Worm (Caenorhabditis elegans) whole organism, L4/young adult: Measurements from ENCODE around the gene srlf-7.

Source experiments
- W03F9.2 ChIP-seq: fragments of 150-350 bp; optimal IDR thresholded peaks from 2 replicates; lab custom pipeline; 2014; ENCODE audit warnings: missing biosample characterization, missing genetic modification characterization
- dao-5 ChIP-seq: sonication (generic microtip); optimal IDR thresholded peaks from 2 replicates; lab custom pipeline; 2016; ENCODE audit warnings: missing genotype, missing genetic modification characterization, moderate library complexity, missing compliant biosample characterization
- him-1 ChIP-seq: sonication (generic microtip); optimal IDR thresholded peaks from 2 replicates; lab custom pipeline; 2016; ENCODE audit warnings: missing genotype, missing genetic modification reagents, missing genetic modification characterization, missing compliant biosample characterization

The srlf-7 gene

DNA sequence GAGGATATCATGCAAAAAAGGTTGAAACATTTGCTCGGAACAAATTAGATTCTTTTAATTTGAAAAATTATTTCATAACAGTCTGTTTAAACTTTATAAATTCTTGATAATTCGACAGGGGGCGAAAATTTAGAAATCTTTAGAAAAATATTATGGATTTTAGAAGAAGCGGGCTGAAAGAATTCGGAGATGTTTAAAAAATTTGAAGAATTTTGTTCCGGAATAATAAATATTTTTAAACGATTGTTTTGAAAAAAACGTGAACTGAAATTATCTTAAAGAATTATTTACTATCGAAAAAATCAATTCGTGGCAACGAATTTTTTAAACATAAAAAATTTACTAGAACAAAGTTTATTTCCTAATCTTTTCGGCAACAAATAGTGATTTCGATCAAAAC is 14.6 kb downstream of the srlf-7 start, which contains the start of gene R13A1.3:
Gene R13A1.3 (plus strand): TSS at position 301 of the 400 bp plus-strand sequence.
- TF ChIP-seq dao-5 (tag; lab: Kevin White, UChicago): no peak

ce11 chrIV:7205969-7206368 is 16.9 kb downstream of the srlf-7 start, which contains the start of gene kcc-1:
kcc-1 (plus strand) TSS chrIV:7206269.
- TF ChIP-seq him-1 (tag; lab: Kevin White, UChicago): no peak
- TF ChIP-seq dao-5 (tag; lab: Kevin White, UChicago): no peak

- TF ChIP-seq him-1 (tag; lab: Kevin White, UChicago): no peak
- TF ChIP-seq W03F9.2 (tag; lab: Kevin White, UChicago): no peak
- no peak for TF ChIP-seq dao-5 (tag; lab: Kevin White, UChicago)
Observed at ce11 chrIV:7208961-7209360, 19.9 kb downstream of the srlf-7 start.

DNA sequence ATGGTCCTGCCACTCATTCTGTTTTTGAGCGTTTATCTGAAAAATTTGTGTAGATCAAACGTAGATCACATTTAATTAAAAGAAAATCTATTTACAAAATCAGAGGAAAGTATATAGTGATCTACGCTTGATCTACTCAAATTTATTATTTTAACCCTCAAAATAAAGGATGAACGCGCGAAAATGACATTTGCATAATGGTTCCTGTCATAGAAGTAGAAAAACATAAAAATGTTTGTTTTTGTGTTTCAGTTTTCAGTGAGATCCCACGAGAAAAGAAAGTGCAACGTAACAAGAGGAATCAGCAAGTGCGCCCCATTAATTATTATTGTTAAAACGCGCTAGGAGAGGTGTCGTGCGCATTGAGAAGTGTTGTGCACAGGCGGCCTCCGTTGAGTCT is 22.2 kb downstream of the srlf-7 start:
- TF ChIP-seq W03F9.2 (tag; lab: Kevin White, UChicago) (no peak), dao-5 (tag; lab: Kevin White, UChicago) (no peak), him-1 (tag; lab: Kevin White, UChicago) (no peak)

- TF ChIP-seq dao-5 (tag; lab: Kevin White, UChicago) (no peak), W03F9.2 (tag; lab: Kevin White, UChicago) (no peak), him-1 (tag; lab: Kevin White, UChicago) (no peak)
Observed at ce11 chrIV:7212769-7213168, 23.7 kb downstream of the srlf-7 start.

DNA sequence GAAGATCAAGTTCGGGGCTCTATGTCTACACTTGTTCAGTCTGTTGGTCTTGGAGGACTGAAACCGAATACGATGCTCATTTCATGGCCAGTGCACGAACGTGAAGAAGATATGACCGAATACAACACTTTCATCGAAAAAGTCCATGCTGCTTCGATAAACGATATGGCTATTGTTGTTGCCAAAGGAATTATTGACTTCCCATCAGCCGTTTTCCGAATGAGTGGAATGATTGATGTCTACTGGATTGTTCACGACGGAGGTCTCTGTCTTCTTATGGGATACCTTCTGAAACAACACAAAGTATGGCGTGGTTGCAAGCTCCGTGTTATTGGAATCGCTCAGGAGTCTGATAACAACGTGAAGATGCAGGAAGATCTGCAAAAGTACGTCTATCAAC is 27.1 kb downstream of the srlf-7 start:
- no peak for TF ChIP-seq W03F9.2 (tag; lab: Kevin White, UChicago)
- no peak for TF ChIP-seq him-1 (tag; lab: Kevin White, UChicago)
- no peak for TF ChIP-seq dao-5 (tag; lab: Kevin White, UChicago)

DNA sequence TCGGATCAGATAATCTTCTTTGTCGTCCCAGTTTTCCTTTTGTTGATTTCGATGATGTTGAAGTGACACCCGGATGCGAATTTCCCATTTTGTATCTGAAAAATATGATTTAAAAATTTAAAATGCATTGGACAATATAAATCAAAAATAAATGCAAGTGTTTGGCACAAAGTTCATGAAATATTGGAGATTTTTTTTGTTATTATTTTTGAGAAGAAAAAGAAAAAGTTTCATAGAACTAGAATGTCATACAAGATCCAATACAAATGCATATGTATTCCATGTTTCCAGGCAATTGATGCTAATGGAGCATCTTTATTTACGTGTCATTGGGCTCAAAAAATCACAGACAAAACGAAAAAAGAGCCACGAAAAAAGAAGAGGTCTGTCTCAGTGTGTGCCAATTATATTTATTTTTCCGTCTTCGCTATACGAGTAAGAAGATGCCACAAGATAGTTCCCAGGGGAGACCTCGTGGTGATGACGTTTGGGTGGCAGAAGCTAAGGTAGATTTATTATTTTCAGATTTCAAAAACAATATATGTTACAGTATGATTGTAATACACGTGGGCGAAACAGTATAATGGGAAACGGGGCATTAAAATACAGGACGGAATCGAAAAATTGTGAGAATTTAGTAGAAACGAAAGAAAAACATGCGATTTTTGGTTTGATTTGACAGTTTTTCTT is 30.5 kb downstream of the srlf-7 start, which contains the start of the genes glb-23 and R13A1.1:
Gene glb-23 (minus strand): TSS at position 101 of the 690 bp plus-strand sequence.
Gene R13A1.1 (plus strand): TSS at position 640 of the 690 bp plus-strand sequence.
- TF ChIP-seq him-1 (tag; lab: Kevin White, UChicago) (no peak), W03F9.2 (tag; lab: Kevin White, UChicago) (no peak), dao-5 (tag; lab: Kevin White, UChicago) (no peak)

ce11 chrIV:7222088-7222487 is 33.0 kb downstream of the srlf-7 start:
- TF ChIP-seq W03F9.2 (tag; lab: Kevin White, UChicago): no peak
- no peak for TF ChIP-seq him-1 (tag; lab: Kevin White, UChicago)
- no peak for TF ChIP-seq dao-5 (tag; lab: Kevin White, UChicago)

- no peak for TF ChIP-seq him-1 (tag; lab: Kevin White, UChicago)
- no peak for TF ChIP-seq W03F9.2 (tag; lab: Kevin White, UChicago)
- TF ChIP-seq dao-5 (tag; lab: Kevin White, UChicago): no peak
Observed at ce11 chrIV:7227072-7227471, 38.0 kb downstream of the srlf-7 start, which contains the start of gene R13A1.10. R13A1.10 (minus strand) TSS chrIV:7227172.

DNA sequence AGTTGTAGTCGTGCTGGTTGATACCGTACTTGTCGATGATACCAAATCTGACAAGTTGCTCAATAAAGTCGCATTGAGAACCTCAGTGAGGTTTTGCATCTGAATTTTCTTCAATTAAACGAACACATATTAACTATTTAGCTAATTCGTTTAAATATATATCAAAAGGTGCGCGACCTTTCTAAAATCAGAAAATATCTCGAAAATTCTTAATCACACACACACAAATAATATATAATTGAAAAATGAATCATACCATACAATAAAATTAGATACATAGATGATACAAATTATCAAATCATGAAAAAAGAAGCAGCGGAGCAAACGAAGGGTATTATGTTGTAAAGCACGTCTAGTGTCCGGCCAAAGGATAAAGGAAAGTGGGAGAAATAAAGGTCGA is 39.1 kb downstream of the srlf-7 start, which contains the start of gene D2024.5:
Gene D2024.5 (minus strand): TSS at position 101 of the 400 bp plus-strand sequence.
- TF ChIP-seq him-1 (tag; lab: Kevin White, UChicago) (no peak), dao-5 (tag; lab: Kevin White, UChicago) (no peak), W03F9.2 (tag; lab: Kevin White, UChicago) (no peak)

ce11 chrIV:7230198-7230597 is 41.1 kb downstream of the srlf-7 start, which contains the start of gene cap-1:
cap-1 (minus strand) TSS chrIV:7230223.
- peak; percentile 91 for TF ChIP-seq W03F9.2 (tag; lab: Kevin White, UChicago)
- TF ChIP-seq him-1 (tag; lab: Kevin White, UChicago): no peak
- TF ChIP-seq dao-5 (tag; lab: Kevin White, UChicago): no peak

DNA sequence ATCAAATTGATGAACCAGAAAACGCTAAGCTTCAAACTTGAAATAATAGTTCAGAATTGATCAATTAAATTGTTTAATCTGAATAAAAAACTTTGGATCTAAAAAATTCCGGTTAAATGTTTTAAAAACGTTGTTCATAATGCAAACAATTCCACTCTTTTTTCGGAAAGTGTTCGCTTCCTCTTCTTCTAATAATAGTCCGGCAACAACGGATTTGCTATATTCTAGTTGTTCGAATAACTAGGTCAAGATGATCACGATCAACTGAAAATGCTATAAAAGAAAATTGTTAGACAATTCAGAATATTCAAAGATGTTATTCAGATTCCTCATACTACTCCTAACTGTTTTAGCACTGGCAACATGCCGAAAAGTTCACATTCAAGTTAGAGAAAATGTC is 41.8 kb downstream of the srlf-7 start, which contains the start of gene D2024.4:
Gene D2024.4 (plus strand): TSS at position 301 of the 400 bp plus-strand sequence.
- no peak for TF ChIP-seq him-1 (tag; lab: Kevin White, UChicago)
- TF ChIP-seq W03F9.2 (tag; lab: Kevin White, UChicago): no peak
- no peak for TF ChIP-seq dao-5 (tag; lab: Kevin White, UChicago)

DNA sequence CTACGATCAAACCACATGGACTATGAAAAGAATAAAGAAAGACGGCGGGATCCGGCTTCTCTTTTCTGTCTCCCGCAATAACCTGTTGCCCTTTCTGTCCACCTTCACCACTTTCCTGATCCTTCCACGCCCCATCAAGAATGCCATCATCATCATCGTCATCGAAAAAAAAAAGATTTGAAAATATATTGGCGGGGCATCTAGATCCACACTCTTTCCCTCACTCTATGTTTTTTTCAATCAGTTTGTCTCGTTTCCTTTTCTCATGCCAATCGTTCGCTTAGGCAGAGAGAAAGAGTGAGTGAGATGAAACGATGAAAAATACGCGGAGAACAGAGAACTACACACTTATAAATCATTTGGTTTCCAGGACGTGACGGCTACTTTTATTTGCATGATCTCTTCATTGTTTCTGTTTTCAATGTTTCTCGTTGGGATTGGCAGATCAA is 44.5 kb downstream of the srlf-7 start:
- TF ChIP-seq dao-5 (tag; lab: Kevin White, UChicago): no peak
- no peak for TF ChIP-seq him-1 (tag; lab: Kevin White, UChicago)
- no peak for TF ChIP-seq W03F9.2 (tag; lab: Kevin White, UChicago)

ce11 chrIV:7234623-7235022 is 45.5 kb downstream of the srlf-7 start:
- TF ChIP-seq dao-5 (tag; lab: Kevin White, UChicago) (no peak), him-1 (tag; lab: Kevin White, UChicago) (no peak), W03F9.2 (tag; lab: Kevin White, UChicago) (no peak)
